Worm (Caenorhabditis elegans): Measurements from ENCODE around the gene K05F1.13.

DNA sequence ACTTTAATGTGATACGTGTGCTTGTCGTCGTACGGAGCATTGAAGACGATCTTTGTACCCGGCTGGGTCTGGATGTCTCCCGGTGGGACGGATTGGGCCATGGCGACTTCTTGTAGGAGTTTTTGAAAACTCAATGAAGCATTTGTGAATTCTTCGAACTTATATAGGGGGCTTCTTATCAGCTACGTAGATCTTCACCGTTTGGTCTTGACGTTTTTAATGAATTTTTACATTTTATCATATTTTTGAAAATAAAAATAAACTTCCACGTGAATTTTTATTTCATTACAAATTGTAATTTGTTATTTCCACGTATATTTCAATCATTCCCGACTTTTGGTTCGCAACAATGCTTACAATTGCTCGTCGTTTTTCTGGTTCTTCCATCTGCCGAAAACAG, 21.3 kb downstream of the K05F1.13 start, which contains the start of the genes msp-64 and ZK1248.5:
- TF ChIP-seq ref-1 (GFP tag; conservative IDR thresholded peaks at IDR 0.05), result no peak
- no peak for TF ChIP-seq cog-1 (tag; optimal IDR thresholded peaks at IDR 0.05)
- TF ChIP-seq flt-1 (GFP tag; IDR thresholded peaks at IDR 0.05), result no peak
- TF ChIP-seq ztf-23 (GFP tag; IDR thresholded peaks at IDR 0.05), result no peak
- TF ChIP-seq klf-2 (GFP tag; conservative IDR thresholded peaks at IDR 0.05), result no peak

Data from whole organism, midembryonic.